Fruit fly (Drosophila melanogaster) whole organism: Measurements from ENCODE around the gene CG42375.

Source experiments
- CG8478 ChIP-seq: fragments of >200 bp; optimal IDR thresholded peaks from 2 replicates; lab custom pipeline; 2018; ENCODE audit warnings: inconsistent platforms
- EcR ChIP-seq, 2 experiments: fragments of >200 bp; optimal IDR thresholded peaks; 2 replicates each; lab custom pipeline; 2017; ENCODE audit warnings: missing biosample characterization in 2 of 2, missing genetic modification characterization in 2 of 2, missing genetic modification reagents in 2 of 2
- pan ChIP-seq: fragments of >200 bp; optimal IDR thresholded peaks from 2 replicates; lab custom pipeline; 2017
- psq ChIP-seq: fragments of >200 bp; optimal IDR thresholded peaks from 2 replicates; lab custom pipeline; 2017
- usp ChIP-seq: fragments of >200 bp; optimal IDR thresholded peaks from 2 replicates; lab custom pipeline; 2017; ENCODE audit warnings: missing biosample characterization, missing genetic modification characterization, mixed read lengths

- no peak for TF ChIP-seq usp (GFP tag; lab: Kevin White, UChicago)
- no peak for TF ChIP-seq psq (lab: Kevin White, UChicago)
- TF ChIP-seq pan (lab: Kevin White, UChicago), result no peak
- TF ChIP-seq EcR (GFP tag; optimal IDR thresholded peaks at IDR 0.05; lab: Kevin White, UChicago), result no peak
- no peak for TF ChIP-seq CG8478 (lab: Kevin White, UChicago)
Measured at dm6 chr3R:13782578-13782977, 3.2 kb downstream of the CG42375 start.
